Worm (Caenorhabditis elegans) whole organism, L4 larva: ENCODE data around the gene fil-2.

Source experiments
- F10B5.3 ChIP-seq: sonication (generic microtip); optimal IDR thresholded peaks from 2 replicates; lab custom pipeline; 2016; ENCODE audit warnings: mild to moderate bottlenecking, missing genetic modification characterization, missing compliant biosample characterization
- F26F4.8 ChIP-seq: fragments of 200-800 bp; sonication (Bioruptor generic); conservative IDR thresholded peaks from 2 replicates; pipeline ENCODE4 v1.3.6; 2022; ENCODE audit warnings: missing genetic modification characterization, missing compliant biosample characterization
- F49E8.2 ChIP-seq: sonication (generic microtip); optimal IDR thresholded peaks from 2 replicates; lab custom pipeline; 2016; ENCODE audit warnings: missing compliant biosample characterization, mild to moderate bottlenecking, missing genetic modification characterization, borderline replicate concordance
- T26A8.4 ChIP-seq: fragments of 200-800 bp; sonication (Bioruptor generic); IDR thresholded peaks from 2 replicates; pipeline ENCODE4 v1.3.6; 2022; ENCODE audit warnings: missing genetic modification characterization, missing compliant biosample characterization
- Y5F2A.4 ChIP-seq: fragments of 200-800 bp; sonication (Bioruptor generic); optimal IDR thresholded peaks from 2 replicates; lab custom pipeline; 2018; ENCODE audit warnings: mild to moderate bottlenecking, missing genetic modification characterization, missing compliant biosample characterization
- ZK337.2 ChIP-seq: fragments of 200-800 bp; sonication (Bioruptor generic); IDR thresholded peaks from 2 replicates; pipeline ENCODE4 v1.3.6; 2022; ENCODE audit warnings: missing genetic modification reagents, missing genetic modification characterization, missing compliant biosample characterization
- aha-1 ChIP-seq: fragments of 150-350 bp; peaks from one replicate; lab custom pipeline; 2014; ENCODE audit warnings: missing biosample characterization, missing genetic modification characterization
- aly-2 ChIP-seq: sonication (generic microtip); optimal IDR thresholded peaks from 2 replicates; lab custom pipeline; 2018; ENCODE audit warnings: missing biosample characterization, missing genetic modification characterization
- arid-1 ChIP-seq: fragments of 200-800 bp; sonication (Bioruptor generic); conservative IDR thresholded peaks from 2 replicates; pipeline ENCODE4 v1.3.6; 2022; ENCODE audit warnings: missing genetic modification reagents, missing genetic modification characterization, missing compliant biosample characterization
- attf-4 ChIP-seq: sonication (generic microtip); optimal IDR thresholded peaks from 3 replicates; lab custom pipeline; 2017; ENCODE audit warnings: missing biosample characterization, missing genetic modification characterization
- ceh-20 ChIP-seq: fragments of 200-800 bp; sonication (Bioruptor generic); IDR thresholded peaks from 2 replicates; pipeline ENCODE4 v1.3.6; 2022; ENCODE audit warnings: missing genetic modification reagents, missing genetic modification characterization, missing compliant biosample characterization
- ceh-32 ChIP-seq: sonication (generic microtip); optimal IDR thresholded peaks from 2 replicates; lab custom pipeline; 2016; ENCODE audit warnings: mild to moderate bottlenecking, missing genetic modification characterization, missing compliant biosample characterization; ENCODE audit not compliant: poor library complexity
- ceh-62 ChIP-seq: sonication (generic microtip); optimal IDR thresholded peaks from 2 replicates; lab custom pipeline; 2017; ENCODE audit warnings: missing biosample characterization, missing genetic modification characterization
- ces-1 ChIP-seq: fragments of 150-350 bp; sonication (generic microtip); optimal IDR thresholded peaks from 4 replicates; lab custom pipeline; 2014; ENCODE audit warnings: missing biosample characterization, missing genetic modification reagents, missing genetic modification characterization
- daf-12 ChIP-seq: fragments of 150-350 bp; optimal IDR thresholded peaks from 2 replicates; lab custom pipeline; 2014; ENCODE audit warnings: missing biosample characterization, missing genetic modification reagents, missing genetic modification characterization
- daf-16 ChIP-seq, 3 experiments: sonication (generic microtip); optimal IDR thresholded peaks; 2 replicates each; lab custom pipeline; 2016 to 2017; ENCODE audit warnings: missing genetic modification characterization in 3 of 3, missing genetic modification reagents in 3 of 3, mild to moderate bottlenecking in 2 of 3, missing compliant biosample characterization in 2 of 3, missing biosample characterization in 1 of 3, moderate library complexity in 1 of 3
- daf-19 ChIP-seq: fragments of 200-800 bp; sonication (Bioruptor generic); conservative IDR thresholded peaks from 2 replicates; pipeline ENCODE4 v1.3.6; 2022; ENCODE audit warnings: missing genetic modification characterization, missing compliant biosample characterization
- dmd-6 ChIP-seq: fragments of 200-800 bp; sonication (Bioruptor generic); IDR thresholded peaks from 2 replicates; pipeline ENCODE4 v1.3.6; 2022; ENCODE audit warnings: missing genetic modification reagents, missing genetic modification characterization, missing compliant biosample characterization
- dmd-8 ChIP-seq: fragments of 200-800 bp; sonication (Bioruptor generic); IDR thresholded peaks from 2 replicates; pipeline ENCODE4 v1.3.6; 2022; ENCODE audit warnings: missing genetic modification characterization, missing compliant biosample characterization
- duxl-1 ChIP-seq: sonication (generic microtip); optimal IDR thresholded peaks from 2 replicates; lab custom pipeline; 2016; ENCODE audit warnings: mild to moderate bottlenecking, missing genetic modification characterization, moderate library complexity, missing compliant biosample characterization; ENCODE audit not compliant: poor library complexity
- egl-27 ChIP-seq: sonication (generic microtip); optimal IDR thresholded peaks from 3 replicates; lab custom pipeline; 2017; ENCODE audit warnings: missing biosample characterization, missing genetic modification reagents, missing genetic modification characterization
- fkh-10 ChIP-seq: fragments of 150-350 bp; optimal IDR thresholded peaks from 2 replicates; lab custom pipeline; 2014; ENCODE audit warnings: missing biosample characterization, missing genetic modification reagents, missing genetic modification characterization
- gei-8 ChIP-seq: fragments of 200-800 bp; sonication (Bioruptor generic); optimal IDR thresholded peaks from 2 replicates; lab custom pipeline; 2018; ENCODE audit warnings: mild to moderate bottlenecking, missing genetic modification characterization, missing compliant biosample characterization
- hlh-30 ChIP-seq: sonication (generic microtip); optimal IDR thresholded peaks from 2 replicates; lab custom pipeline; 2017; ENCODE audit warnings: antibody characterized with exemption, mild to moderate bottlenecking, missing genetic modification characterization, missing compliant biosample characterization; ENCODE audit not compliant: insufficient read depth
- hmg-1.1 ChIP-seq: fragments of 200-800 bp; sonication (Bioruptor generic); IDR thresholded peaks from 2 replicates; pipeline ENCODE4 v1.3.6; 2022; ENCODE audit warnings: missing genetic modification reagents, missing genetic modification characterization, missing compliant biosample characterization
- lin-1 ChIP-seq: fragments of 200-800 bp; sonication (Bioruptor generic); IDR thresholded peaks from 2 replicates; pipeline ENCODE4 v1.3.6; 2022; ENCODE audit warnings: missing genetic modification reagents, missing genetic modification characterization, missing compliant biosample characterization
- lin-15B ChIP-seq: fragments of 150-350 bp; sonication (generic microtip); optimal IDR thresholded peaks from 3 replicates; lab custom pipeline; 2014; ENCODE audit warnings: missing biosample characterization, missing genetic modification characterization
- lin-38 ChIP-seq: fragments of 200-800 bp; sonication (Bioruptor generic); IDR thresholded peaks from 2 replicates; pipeline ENCODE4 v1.3.6; 2022; ENCODE audit warnings: missing genetic modification reagents, missing genetic modification characterization, missing compliant biosample characterization
- lin-39 ChIP-seq: fragments of 150-350 bp; optimal IDR thresholded peaks from 2 replicates; lab custom pipeline; 2014; ENCODE audit warnings: missing biosample characterization, missing genetic modification reagents, missing genetic modification characterization
- lir-3 ChIP-seq: sonication (generic microtip); optimal IDR thresholded peaks from 2 replicates; lab custom pipeline; 2016; ENCODE audit warnings: mild to moderate bottlenecking, missing genetic modification characterization, missing compliant biosample characterization
- madf-5 ChIP-seq, 2 experiments: fragments of 200-800 bp; sonication (Bioruptor generic); IDR thresholded peaks; 2 replicates each; pipeline ENCODE4 v1.3.6; 2022; ENCODE audit warnings: missing compliant biosample characterization in 2 of 2, missing genetic modification characterization in 2 of 2
- madf-9 ChIP-seq: fragments of 200-800 bp; sonication (Bioruptor generic); conservative IDR thresholded peaks from 2 replicates; pipeline ENCODE4 v1.3.6; 2022; ENCODE audit warnings: missing genetic modification reagents, missing genetic modification characterization, missing compliant biosample characterization
- mdl-1 ChIP-seq, 2 experiments: fragments of 150-350 bp in 1 of 2; sonication (generic microtip) in 1 of 2; optimal IDR thresholded peaks; 2 replicates each; lab custom pipeline; 2014 to 2017; ENCODE audit warnings: missing biosample characterization in 2 of 2, missing genetic modification characterization in 2 of 2
- mxl-3 ChIP-seq: fragments of 200-800 bp; sonication (Bioruptor generic); optimal IDR thresholded peaks from 2 replicates; lab custom pipeline; 2018; ENCODE audit warnings: mild to moderate bottlenecking, missing genetic modification characterization, missing compliant biosample characterization
- nhr-111 ChIP-seq: fragments of 200-800 bp; sonication (Bioruptor generic); optimal IDR thresholded peaks from 2 replicates; lab custom pipeline; 2018; ENCODE audit warnings: mild to moderate bottlenecking, missing genetic modification characterization, missing compliant biosample characterization
- nhr-237 ChIP-seq: sonication (generic microtip); optimal IDR thresholded peaks from 2 replicates; lab custom pipeline; 2017; ENCODE audit warnings: missing biosample characterization, missing genetic modification characterization
- nhr-41 ChIP-seq: fragments of 200-800 bp; sonication (Bioruptor generic); IDR thresholded peaks from 2 replicates; pipeline ENCODE4 v1.3.6; 2022; ENCODE audit warnings: missing genetic modification reagents, missing genetic modification characterization, missing compliant biosample characterization
- nhr-42 ChIP-seq: fragments of 200-800 bp; sonication (Bioruptor generic); IDR thresholded peaks from 2 replicates; pipeline ENCODE4 v1.3.6; 2022; ENCODE audit warnings: missing genetic modification characterization, missing compliant biosample characterization
- nhr-48 ChIP-seq: sonication (generic microtip); optimal IDR thresholded peaks from 2 replicates; lab custom pipeline; 2016; ENCODE audit warnings: mild to moderate bottlenecking, missing genetic modification characterization, missing compliant biosample characterization
- nhr-76 ChIP-seq: fragments of 150-350 bp; optimal IDR thresholded peaks from 2 replicates; lab custom pipeline; 2014; ENCODE audit warnings: missing biosample characterization, missing genetic modification characterization
- nhr-77 ChIP-seq: fragments of 150-350 bp; optimal IDR thresholded peaks from 2 replicates; lab custom pipeline; 2014; ENCODE audit warnings: missing biosample characterization, missing genetic modification characterization
- php-3 ChIP-seq: fragments of 200-800 bp; sonication (Bioruptor generic); IDR thresholded peaks from 2 replicates; pipeline ENCODE4 v1.3.6; 2022; ENCODE audit warnings: missing genetic modification reagents, missing genetic modification characterization, missing compliant biosample characterization
- sdz-12 ChIP-seq: fragments of 200-800 bp; sonication (Bioruptor generic); optimal IDR thresholded peaks from 2 replicates; lab custom pipeline; 2018; ENCODE audit warnings: mild to moderate bottlenecking, missing genetic modification characterization, missing compliant biosample characterization
- snpc-4 ChIP-seq: fragments of 150-350 bp; optimal IDR thresholded peaks from 2 replicates; lab custom pipeline; 2014; ENCODE audit warnings: missing biosample characterization, missing genetic modification characterization
- tag-97 ChIP-seq: fragments of 200-800 bp; sonication (Bioruptor generic); IDR thresholded peaks from 2 replicates; pipeline ENCODE4 v1.3.6; 2022; ENCODE audit warnings: missing genetic modification characterization, missing compliant biosample characterization
- tra-1 ChIP-seq: fragments of 200-800 bp; sonication (Bioruptor generic); IDR thresholded peaks from 2 replicates; pipeline ENCODE4 v1.3.6; 2022; ENCODE audit warnings: missing genetic modification reagents, missing genetic modification characterization, missing compliant biosample characterization
- unc-62 ChIP-seq, 3 experiments: fragments of 150-350 bp in 1 of 3; sonication (generic microtip); optimal IDR thresholded peaks in 2 of 3; peaks in 1 of 3; 1 replicate in 1 of 3; 2 replicates in 2 of 3; lab custom pipeline; 2014 to 2017; ENCODE audit warnings: missing biosample characterization in 3 of 3, missing genetic modification characterization in 3 of 3, missing genetic modification reagents in 3 of 3, missing genotype in 1 of 3
- zfp-2 ChIP-seq: sonication (generic microtip); optimal IDR thresholded peaks from 2 replicates; lab custom pipeline; 2016; ENCODE audit warnings: mild to moderate bottlenecking, missing genetic modification characterization, missing compliant biosample characterization
- zfp-3 ChIP-seq: fragments of 200-800 bp; sonication (Bioruptor generic); conservative IDR thresholded peaks from 2 replicates; pipeline ENCODE4 v1.3.6; 2022; ENCODE audit warnings: missing genetic modification reagents, missing genetic modification characterization, missing compliant biosample characterization
- zip-11 ChIP-seq: fragments of 200-800 bp; sonication (Bioruptor generic); IDR thresholded peaks from 2 replicates; pipeline ENCODE4 v1.3.6; 2022; ENCODE audit warnings: missing genetic modification characterization, missing compliant biosample characterization
- zip-2 ChIP-seq: fragments of 150-350 bp; optimal IDR thresholded peaks from 2 replicates; lab custom pipeline; 2014; ENCODE audit warnings: missing biosample characterization, missing genetic modification characterization

Gene fil-2

DNA sequence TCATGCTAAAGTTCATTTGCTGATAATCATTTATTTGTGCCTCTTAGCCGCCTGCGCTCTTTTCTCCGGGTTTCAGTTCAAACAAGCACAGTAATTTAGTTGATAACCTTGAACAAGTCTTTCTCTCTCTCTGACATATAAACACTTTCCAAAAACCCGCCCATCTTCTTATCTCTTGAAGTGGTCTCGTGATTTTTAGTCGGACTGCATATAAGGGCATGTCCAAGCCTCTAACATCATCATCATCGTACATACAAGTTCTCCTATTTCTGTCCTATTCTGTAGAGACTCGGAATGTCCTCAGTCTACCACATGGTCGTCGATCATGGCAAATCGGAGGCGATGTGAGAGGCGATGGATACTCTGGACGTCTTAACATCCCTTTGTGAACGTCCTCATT is 2.6 kb upstream of the fil-2 start, which contains the start of gene F31F7.1 (continued):
- TF ChIP-seq aha-1 (tag; lab: Kevin White, UChicago) (peak; percentile 93), arid-1 (GFP tag; lab: Robert Waterston, UW) (no peak), Y5F2A.4 (GFP tag; lab: Kevin White, UChicago) (no peak), egl-27 (no peak), gei-8 (GFP tag; lab: Kevin White, UChicago) (no peak), mxl-3 (peak; percentile 64), F49E8.2 (tag; lab: Kevin White, UChicago) (no peak), daf-16 (GFP tag; optimal IDR thresholded peaks at IDR 0.05; lab: Kevin White, UChicago) (peak in 1 of 2 experiments; percentile 48), daf-16 (tag; optimal IDR thresholded peaks at IDR 0.05; lab: Kevin White, UChicago) (peak; percentile 98), hmg-1.1 (GFP tag; lab: Robert Waterston, UW) (no peak), F10B5.3 (tag; lab: Kevin White, UChicago) (no peak), aly-2 (tag; lab: Kevin White, UChicago) (no peak), ces-1 (GFP tag; lab: Kevin White, UChicago) (no peak), dmd-8 (GFP tag; lab: Robert Waterston, UW) (no peak), lin-39 (tag; lab: Kevin White, UChicago) (no peak), lin-15B (no peak), mdl-1 (tag; optimal IDR thresholded peaks at IDR 0.05; lab: Kevin White, UChicago) (peak in 1 of 2 experiments; percentile 82), snpc-4 (tag; lab: Kevin White, UChicago) (no peak), ceh-32 (tag; lab: Kevin White, UChicago) (no peak), zfp-2 (no peak), attf-4 (tag; lab: Kevin White, UChicago) (no peak), nhr-42 (GFP tag; lab: Robert Waterston, UW) (no peak), nhr-77 (tag; lab: Kevin White, UChicago) (peak; percentile 92), nhr-76 (no peak), F26F4.8 (GFP tag; lab: Robert Waterston, UW) (no peak), nhr-111 (GFP tag; lab: Kevin White, UChicago) (no peak), duxl-1 (tag; lab: Kevin White, UChicago) (no peak), php-3 (GFP tag; lab: Robert Waterston, UW) (peak; percentile 27; the same call in 1 of the 2 replicates), tag-97 (GFP tag; lab: Robert Waterston, UW) (no peak), nhr-48 (tag; lab: Kevin White, UChicago) (peak; percentile 87), T26A8.4 (GFP tag; lab: Robert Waterston, UW) (no peak), ZK337.2 (GFP tag; lab: Robert Waterston, UW) (no peak), madf-9 (GFP tag; lab: Robert Waterston, UW) (no peak), ceh-20 (no peak), tra-1 (peak; percentile 45; the same call in 1 of the 2 replicates), fkh-10 (no peak), hlh-30 (tag; lab: Kevin White, UChicago) (peak; percentile 70), sdz-12 (no peak), dmd-6 (peak; percentile 94), lin-1 (GFP tag; lab: Robert Waterston, UW) (peak; percentile 59), daf-19 (no peak), zip-2 (tag; lab: Kevin White, UChicago) (no peak), lin-38 (no peak), zfp-3 (GFP tag; lab: Robert Waterston, UW) (no peak), madf-5 (GFP tag; IDR thresholded peaks at IDR 0.05; lab: Robert Waterston, UW) (no peak), zip-11 (no peak), daf-12 (tag; lab: Kevin White, UChicago) (no peak), unc-62 (GFP tag; optimal IDR thresholded peaks at IDR 0.05 in 1 of 2; lab: Kevin White, UChicago) (peak in 1 of 2 experiments; percentile 96), unc-62 (tag; optimal IDR thresholded peaks at IDR 0.05; lab: Kevin White, UChicago) (no peak), lir-3 (tag; lab: Kevin White, UChicago) (no peak), nhr-41 (GFP tag; lab: Robert Waterston, UW) (peak; percentile 32; the same call in 1 of the 2 replicates), nhr-237 (tag; lab: Kevin White, UChicago) (no peak), ceh-62 (tag; lab: Kevin White, UChicago) (no peak)
